Fruit fly (Drosophila melanogaster) whole organism, embryonic: ENCODE results near the gene Twdlalpha.

ENCODE experiments used
- Awh ChIP-seq: fragments of 200-800 bp; sonication (Bioruptor generic); IDR thresholded peaks from 2 replicates; pipeline ENCODE4, ENCODE4 v1.3.6; 2022; ENCODE audit warnings: missing biosample characterization, missing genetic modification characterization
- CG11247 ChIP-seq: fragments of 200-800 bp; sonication (Bioruptor generic); IDR thresholded peaks from 2 replicates; pipeline ENCODE4 v1.3.6; 2022; ENCODE audit warnings: missing biosample characterization, missing genetic modification characterization
- CG12942 ChIP-seq: fragments of 200-800 bp; sonication (Bioruptor generic); optimal IDR thresholded peaks from 3 replicates; lab custom pipeline; 2016; ENCODE audit warnings: missing biosample characterization, missing genetic modification characterization
- CG15011 ChIP-seq: fragments of 200-800 bp; sonication (Bioruptor generic); optimal IDR thresholded peaks from 3 replicates; lab custom pipeline; 2018; ENCODE audit warnings: missing biosample characterization, mild to moderate bottlenecking, missing genetic modification characterization
- CG15479 ChIP-seq: fragments of 200-800 bp; sonication (Bioruptor generic); optimal IDR thresholded peaks from 3 replicates; lab custom pipeline; 2019; ENCODE audit warnings: missing biosample characterization, mild to moderate bottlenecking, missing genetic modification characterization, moderate library complexity
- CG15514 ChIP-seq: fragments of 200-800 bp; sonication (Bioruptor generic); optimal IDR thresholded peaks from 3 replicates; lab custom pipeline; 2017; ENCODE audit warnings: missing biosample characterization, missing genetic modification characterization, mild to moderate bottlenecking, moderate library complexity, missing genetic modification reagents
- CG2202 ChIP-seq: fragments of 200-800 bp; sonication (Bioruptor generic); optimal IDR thresholded peaks from 2 replicates; lab custom pipeline; 2018; ENCODE audit warnings: missing biosample characterization, mild to moderate bottlenecking, missing genetic modification characterization
- CG2678 ChIP-seq: fragments of 200-800 bp; sonication (Bioruptor generic); optimal IDR thresholded peaks from 3 replicates; lab custom pipeline; 2019; ENCODE audit warnings: missing biosample characterization, mild to moderate bottlenecking, missing genetic modification characterization, moderate library complexity
- CG2875 ChIP-seq: fragments of 200-800 bp; sonication (Bioruptor generic); optimal IDR thresholded peaks from 2 replicates; lab custom pipeline; 2017; ENCODE audit warnings: missing biosample characterization, mild to moderate bottlenecking, missing genetic modification characterization, missing genetic modification reagents
- CG3065 ChIP-seq: fragments of 200-800 bp; sonication (Bioruptor generic); optimal IDR thresholded peaks from 2 replicates; lab custom pipeline; 2016; ENCODE audit warnings: missing biosample characterization, missing genetic modification characterization
- CG3281 ChIP-seq: fragments of 200-800 bp; sonication (Bioruptor generic); optimal IDR thresholded peaks from 3 replicates; lab custom pipeline; 2017; ENCODE audit warnings: missing biosample characterization, mild to moderate bottlenecking, missing genetic modification characterization
- CG33557 ChIP-seq: fragments of 200-800 bp; sonication (Bioruptor generic); optimal IDR thresholded peaks from 2 replicates; lab custom pipeline; 2019; ENCODE audit warnings: missing biosample characterization, mild to moderate bottlenecking, missing genetic modification characterization, moderate library complexity
- CG6813 ChIP-seq: fragments of 200-800 bp; sonication (Bioruptor generic); optimal IDR thresholded peaks from 2 replicates; lab custom pipeline; 2017; ENCODE audit warnings: missing biosample characterization, missing genetic modification characterization, mild to moderate bottlenecking, moderate library complexity, missing genetic modification reagents
- CG7372 ChIP-seq: fragments of 200-800 bp; sonication (Bioruptor generic); IDR thresholded peaks from 2 replicates; pipeline ENCODE4 v1.3.6; 2022; ENCODE audit warnings: missing biosample characterization, missing genetic modification characterization
- CG7928 ChIP-seq: fragments of 200-800 bp; sonication (Bioruptor generic); optimal IDR thresholded peaks from 2 replicates; lab custom pipeline; 2017; ENCODE audit warnings: missing biosample characterization, mild to moderate bottlenecking, missing genetic modification characterization
- CG7987 ChIP-seq: fragments of 200-800 bp; sonication (Bioruptor generic); optimal IDR thresholded peaks from 2 replicates; lab custom pipeline; 2018; ENCODE audit warnings: missing biosample characterization, mild to moderate bottlenecking, missing genetic modification characterization, moderate library complexity
- CkIIα-i1 ChIP-seq: fragments of 200-800 bp; sonication (Bioruptor generic); IDR thresholded peaks from 2 replicates; pipeline ENCODE4 v1.3.6; 2022; ENCODE audit warnings: missing biosample characterization, missing genetic modification characterization
- D19B ChIP-seq: fragments of 200-800 bp; sonication (Bioruptor generic); optimal IDR thresholded peaks from 2 replicates; lab custom pipeline; 2017; ENCODE audit warnings: missing biosample characterization, mild to moderate bottlenecking, missing genetic modification characterization
- Dbx ChIP-seq: fragments of 200-800 bp; sonication (Bioruptor generic); IDR thresholded peaks from 3 replicates; pipeline ENCODE4 v1.3.6; 2022; ENCODE audit warnings: missing biosample characterization, missing genetic modification characterization
- Dll ChIP-seq: fragments of 200-800 bp; sonication (Bioruptor generic); IDR thresholded peaks from 4 replicates; pipeline ENCODE4 v1.3.6; 2022; ENCODE audit warnings: missing biosample characterization, missing genetic modification characterization; ENCODE audit not compliant: partially characterized antibody
- Doc2 ChIP-seq: fragments of 200-800 bp; sonication (Bioruptor generic); IDR thresholded peaks from 2 replicates; pipeline ENCODE4 v1.3.6; 2022; ENCODE audit warnings: missing biosample characterization, missing genetic modification characterization
- Ets97D ChIP-seq: fragments of 200-800 bp; sonication (Bioruptor generic); optimal IDR thresholded peaks from 3 replicates; lab custom pipeline; 2016; ENCODE audit warnings: missing biosample characterization, missing genetic modification characterization
- Lhr ChIP-seq: fragments of 200-800 bp; sonication (Bioruptor generic); optimal IDR thresholded peaks from 3 replicates; lab custom pipeline; 2017; ENCODE audit warnings: mild to moderate bottlenecking, missing biosample characterization, missing genetic modification reagents, missing genetic modification characterization
- Meics ChIP-seq: fragments of 200-800 bp; sonication (Bioruptor generic); optimal IDR thresholded peaks from 2 replicates; lab custom pipeline; 2017; ENCODE audit warnings: missing biosample characterization, mild to moderate bottlenecking, missing genetic modification characterization
- Nf-YA ChIP-seq: fragments of 200-800 bp; sonication (Bioruptor generic); IDR thresholded peaks from 2 replicates; pipeline ENCODE4 v1.3.6; 2022; ENCODE audit warnings: missing biosample characterization, missing genetic modification characterization
- Nf-YC ChIP-seq: fragments of 200-800 bp; optimal IDR thresholded peaks from 3 replicates; lab custom pipeline; 2019; ENCODE audit warnings: missing biosample characterization, mild to moderate bottlenecking, missing genetic modification characterization, moderate library complexity
- Poxn ChIP-seq: fragments of 200-800 bp; sonication (Bioruptor generic); IDR thresholded peaks from 2 replicates; pipeline ENCODE4 v1.3.6; 2022; ENCODE audit warnings: missing biosample characterization, missing genetic modification characterization
- Ptx1 ChIP-seq: fragments of 200-800 bp; sonication (Bioruptor generic); IDR thresholded peaks from 2 replicates; pipeline ENCODE4 v1.3.6; 2022; ENCODE audit warnings: missing biosample characterization, missing genetic modification characterization
- bab2 ChIP-seq: fragments of 200-800 bp; sonication (Bioruptor generic); optimal IDR thresholded peaks from 2 replicates; lab custom pipeline; 2016; ENCODE audit warnings: missing biosample characterization, missing genetic modification characterization
- chinmo ChIP-seq: fragments of 200-800 bp; sonication (Bioruptor generic); IDR thresholded peaks from 4 replicates; pipeline ENCODE4 v1.3.6; 2022; ENCODE audit warnings: missing biosample characterization, missing genetic modification characterization; ENCODE audit not compliant: partially characterized antibody
- chm ChIP-seq: fragments of 200-800 bp; sonication (Bioruptor generic); IDR thresholded peaks from 2 replicates; pipeline ENCODE4 v1.3.6; 2022; ENCODE audit warnings: missing biosample characterization, missing genetic modification characterization
- disco-r ChIP-seq: fragments of 200-800 bp; sonication (Bioruptor generic); optimal IDR thresholded peaks from 2 replicates; lab custom pipeline; 2016; ENCODE audit warnings: missing biosample characterization, missing genetic modification characterization
- dpn ChIP-seq, 2 experiments: fragments of 200-800 bp; sonication (Bioruptor generic); optimal IDR thresholded peaks; 3 replicates each; lab custom pipeline; 2016; ENCODE audit warnings: missing biosample characterization in 2 of 2, missing genetic modification characterization in 2 of 2
- eve ChIP-seq, 2 experiments: fragments of >200 bp; optimal IDR thresholded peaks; 2 replicates each; lab custom pipeline; 2017; ENCODE audit warnings: missing biosample characterization in 2 of 2, missing genetic modification characterization in 2 of 2
- fu2 ChIP-seq: fragments of 200-800 bp; sonication (Bioruptor generic); optimal IDR thresholded peaks from 2 replicates; lab custom pipeline; 2016; ENCODE audit warnings: missing biosample characterization, missing genetic modification characterization
- gcm ChIP-seq: fragments of 200-800 bp; sonication (Bioruptor generic); optimal IDR thresholded peaks from 2 replicates; lab custom pipeline; 2019; ENCODE audit warnings: missing biosample characterization, mild to moderate bottlenecking, missing genetic modification characterization, moderate library complexity
- maf-S ChIP-seq: fragments of 200-800 bp; sonication (Bioruptor generic); optimal IDR thresholded peaks from 2 replicates; lab custom pipeline; 2016; ENCODE audit warnings: missing biosample characterization, missing genetic modification characterization
- nerfin-2 ChIP-seq: fragments of 200-800 bp; sonication (Bioruptor generic); IDR thresholded peaks from 2 replicates; pipeline ENCODE4 v1.3.6; 2022; ENCODE audit warnings: missing biosample characterization, missing genetic modification characterization; ENCODE audit not compliant: partially characterized antibody
- nom ChIP-seq: fragments of 200-800 bp; sonication (Bioruptor generic); optimal IDR thresholded peaks from 2 replicates; lab custom pipeline; 2017; ENCODE audit warnings: missing biosample characterization, missing genetic modification characterization, mild to moderate bottlenecking, moderate library complexity, missing genetic modification reagents
- odd ChIP-seq: fragments of 200-800 bp; sonication (Bioruptor generic); optimal IDR thresholded peaks from 2 replicates; lab custom pipeline; 2017; ENCODE audit warnings: missing biosample characterization, mild to moderate bottlenecking, missing genetic modification characterization
- ranshi ChIP-seq: fragments of 200-800 bp; sonication (Bioruptor generic); IDR thresholded peaks from 2 replicates; pipeline ENCODE4 v1.3.6; 2022; ENCODE audit warnings: missing biosample characterization, missing genetic modification characterization
- shn ChIP-seq: fragments of 200-800 bp; sonication (Bioruptor generic); optimal IDR thresholded peaks from 3 replicates; lab custom pipeline; 2016; ENCODE audit warnings: missing biosample characterization, missing genetic modification characterization
- sima ChIP-seq: fragments of 200-800 bp; sonication (Bioruptor generic); optimal IDR thresholded peaks from 2 replicates; lab custom pipeline; 2016; ENCODE audit warnings: missing biosample characterization, missing genetic modification characterization
- slbo ChIP-seq: fragments of 200-800 bp; sonication (Bioruptor generic); IDR thresholded peaks from 2 replicates; pipeline ENCODE4 v1.3.6; 2022; ENCODE audit warnings: missing biosample characterization, missing genetic modification characterization
- slou ChIP-seq: fragments of 200-800 bp; sonication (Bioruptor generic); optimal IDR thresholded peaks from 3 replicates; lab custom pipeline; 2016; ENCODE audit warnings: missing biosample characterization, missing genetic modification characterization
- ttk ChIP-seq: fragments of 200-800 bp; sonication (Bioruptor generic); IDR thresholded peaks from 2 replicates; pipeline ENCODE4 v2.1.2; 2022; ENCODE audit warnings: missing biosample characterization, missing genetic modification characterization
- tup ChIP-seq: fragments of 200-800 bp; sonication (Bioruptor generic); optimal IDR thresholded peaks from 2 replicates; lab custom pipeline; 2016; ENCODE audit warnings: missing biosample characterization, mild to moderate bottlenecking, missing genetic modification characterization, moderate library complexity
- tx ChIP-seq: fragments of 200-800 bp; sonication (Bioruptor generic); optimal IDR thresholded peaks from 2 replicates; lab custom pipeline; 2016; ENCODE audit warnings: missing biosample characterization, missing genetic modification characterization
- wdn ChIP-seq: fragments of 200-800 bp; sonication (Bioruptor generic); IDR thresholded peaks from 2 replicates; pipeline ENCODE4 v1.3.6; 2022; ENCODE audit warnings: missing biosample characterization, missing genetic modification characterization
- zf30C ChIP-seq: fragments of 200-800 bp; sonication (Bioruptor generic); optimal IDR thresholded peaks from 3 replicates; lab custom pipeline; 2018; ENCODE audit warnings: missing biosample characterization, mild to moderate bottlenecking, missing genetic modification characterization

Gene Twdlalpha

dm6 chrX:16751579-16752156 is 9.0 kb downstream of the Twdlalpha start, which contains the start of gene goe (continued):
- TF ChIP-seq sima (GFP tag; lab: Kevin White, UChicago): peak; percentile 72
- TF ChIP-seq ttk (GFP tag; lab: Robert Waterston, UW): peak; percentile 74
- peak; percentile 63 for TF ChIP-seq odd (GFP tag; lab: Kevin White, UChicago)
- TF ChIP-seq Ptx1 (GFP tag; lab: Robert Waterston, UW): peak; percentile 72
- peak; percentile 62 for TF ChIP-seq CG15011
- TF ChIP-seq Nf-YA (GFP tag; lab: Robert Waterston, UW): peak; percentile 57; the same call in 1 of the 2 replicates
- no peak for TF ChIP-seq eve (GFP tag; optimal IDR thresholded peaks at IDR 0.05; lab: Kevin White, UChicago)
- TF ChIP-seq CG7987 (GFP tag; lab: Kevin White, UChicago): peak; percentile 83
- peak; percentile 51 for TF ChIP-seq CG2678
- TF ChIP-seq dpn (GFP tag; optimal IDR thresholded peaks at IDR 0.05; lab: Kevin White, UChicago): peak; percentile 82 to 91
- peak; percentile 81 for TF ChIP-seq bab2 (GFP tag; lab: Kevin White, UChicago)
- TF ChIP-seq Awh (GFP tag; lab: Robert Waterston, UW): peak; percentile 39; the same call in 1 of the 2 replicates
- TF ChIP-seq CG3281 (GFP tag; lab: Kevin White, UChicago): peak; percentile 77
- TF ChIP-seq slou (GFP tag; lab: Kevin White, UChicago): peak; percentile 86
- TF ChIP-seq disco-r (GFP tag; lab: Kevin White, UChicago): peak; percentile 83
- peak; percentile 62 for TF ChIP-seq wdn (GFP tag; lab: Robert Waterston, UW)
- no peak for TF ChIP-seq CG15479 (GFP tag; lab: Kevin White, UChicago)
- TF ChIP-seq tup (GFP tag; lab: Kevin White, UChicago): no peak
- TF ChIP-seq Lhr (GFP tag; lab: Kevin White, UChicago): peak; percentile 95
- no peak; the same call in 1 of the 2 replicates for TF ChIP-seq Poxn (GFP tag; lab: Robert Waterston, UW)
- peak; percentile 25 for TF ChIP-seq Nf-YC (tag; lab: Kevin White, UChicago)
- peak; percentile 90 for TF ChIP-seq maf-S (GFP tag; lab: Kevin White, UChicago)
- TF ChIP-seq CG11247 (GFP tag; lab: Robert Waterston, UW): peak; percentile 84
- TF ChIP-seq fu2 (GFP tag; lab: Kevin White, UChicago): peak; percentile 87
- no peak for TF ChIP-seq CkIIα-i1 (GFP tag; lab: Robert Waterston, UW)
- TF ChIP-seq Doc2 (GFP tag; lab: Robert Waterston, UW): no peak
- TF ChIP-seq tx (GFP tag; lab: Kevin White, UChicago): peak; percentile 73
- TF ChIP-seq CG2202 (tag; lab: Kevin White, UChicago): peak; percentile 61
- no peak for TF ChIP-seq zf30C
- TF ChIP-seq Dll: peak; percentile 86
- TF ChIP-seq CG12942 (GFP tag; lab: Kevin White, UChicago): peak; percentile 82
- peak; percentile 65 for TF ChIP-seq CG33557 (GFP tag; lab: Kevin White, UChicago)
- TF ChIP-seq CG7928 (GFP tag; lab: Kevin White, UChicago): peak; percentile 46
- peak; percentile 73 for TF ChIP-seq CG3065 (GFP tag; lab: Kevin White, UChicago)
- TF ChIP-seq ranshi (GFP tag; lab: Robert Waterston, UW): peak; percentile 68
- TF ChIP-seq chinmo (GFP tag; lab: Robert Waterston, UW): peak; percentile 91; the same call in 3 of the 4 replicates
- peak; percentile 88 for TF ChIP-seq chm (GFP tag; lab: Robert Waterston, UW)
- peak; percentile 88 for TF ChIP-seq CG15514 (GFP tag; lab: Kevin White, UChicago)
- peak; percentile 64 for TF ChIP-seq nerfin-2 (GFP tag; lab: Robert Waterston, UW)
- TF ChIP-seq shn (GFP tag; lab: Kevin White, UChicago): peak; percentile 89
- TF ChIP-seq Dbx (GFP tag; lab: Robert Waterston, UW): peak; percentile 90
- TF ChIP-seq D19B (GFP tag; lab: Kevin White, UChicago): peak; percentile 20
- peak; percentile 91 for TF ChIP-seq slbo (GFP tag; lab: Robert Waterston, UW)
- peak; percentile 100 for TF ChIP-seq Ets97D (GFP tag; lab: Kevin White, UChicago)
- TF ChIP-seq CG7372 (GFP tag; lab: Robert Waterston, UW): peak; percentile 58; the same call in 1 of the 2 replicates
- peak; percentile 76 for TF ChIP-seq CG6813 (GFP tag; lab: Kevin White, UChicago)
- no peak for TF ChIP-seq nom (GFP tag; lab: Kevin White, UChicago)
- TF ChIP-seq Meics: peak; percentile 85
- peak; percentile 46 for TF ChIP-seq gcm (GFP tag; lab: Kevin White, UChicago)
- peak; percentile 76 for TF ChIP-seq CG2875 (GFP tag; lab: Kevin White, UChicago)
